Worm (Caenorhabditis elegans): ENCODE data around the gene fbxb-87.

ce11 chrIII:10877542-10877941 is 16.8 kb upstream of the fbxb-87 start:
- TF ChIP-seq rnt-1 (tag; optimal IDR thresholded peaks at IDR 0.05) (no peak), tbx-2 (tag; optimal IDR thresholded peaks at IDR 0.05) (no peak), hlh-8 (tag; optimal IDR thresholded peaks at IDR 0.05) (no peak), npax-4 (tag; optimal IDR thresholded peaks at IDR 0.05) (no peak), fkh-10 (GFP tag; optimal IDR thresholded peaks at IDR 0.05) (no peak), pqm-1 (tag; optimal IDR thresholded peaks at IDR 0.05) (no peak)
